Worm (Caenorhabditis elegans): Measurements from ENCODE around the gene znf-706.

The znf-706 gene

ce11 chrIV:9112019-9112418, 16.0 kb upstream of the znf-706 start (continued):
- TF ChIP-seq lin-13 (GFP tag; optimal IDR thresholded peaks at IDR 0.05), result no peak
- no peak for TF ChIP-seq nhr-237 (tag; optimal IDR thresholded peaks at IDR 0.05)
- no peak for TF ChIP-seq Y105C5A.15 (GFP tag; IDR thresholded peaks at IDR 0.05)
- no peak for TF ChIP-seq ceh-32 (tag; optimal IDR thresholded peaks at IDR 0.05; ENCODE audit: poor library complexity)
- no peak for TF ChIP-seq dmd-8 (GFP tag; IDR thresholded peaks at IDR 0.05)
- no peak for TF ChIP-seq jun-1 (tag; optimal IDR thresholded peaks at IDR 0.05)
- TF ChIP-seq rbr-2 (tag; optimal IDR thresholded peaks at IDR 0.05), result no peak
- TF ChIP-seq nhr-11 (tag; optimal IDR thresholded peaks at IDR 0.05), result no peak
- no peak for TF ChIP-seq zip-11 (GFP tag; IDR thresholded peaks at IDR 0.05)
- TF ChIP-seq zfp-2 (tag; optimal IDR thresholded peaks at IDR 0.05), result no peak
- TF ChIP-seq nhr-76 (tag; optimal IDR thresholded peaks at IDR 0.05), result no peak
- peak; percentile 70 for TF ChIP-seq dmd-6 (GFP tag; IDR thresholded peaks at IDR 0.05)
- no peak for TF ChIP-seq php-3 (GFP tag; IDR thresholded peaks at IDR 0.05)
- TF ChIP-seq dpl-1 (GFP tag; optimal IDR thresholded peaks at IDR 0.05), result peak; percentile 15
- TF ChIP-seq cey-2 (tag; optimal IDR thresholded peaks at IDR 0.05; ENCODE audit: borderline replicate concordance, insufficient read depth), result peak; percentile 64
- no peak for TF ChIP-seq R02D3.7 (tag; optimal IDR thresholded peaks at IDR 0.05)
- TF ChIP-seq T26A8.4 (GFP tag; IDR thresholded peaks at IDR 0.05), result no peak
- TF ChIP-seq mxl-2 (GFP tag; conservative IDR thresholded peaks at IDR 0.05), result no peak
- TF ChIP-seq mxl-3 (GFP tag; optimal IDR thresholded peaks at IDR 0.05), result peak; percentile 68
- TF ChIP-seq lin-39 (tag; optimal IDR thresholded peaks at IDR 0.05), result no peak
- no peak for TF ChIP-seq ces-1 (GFP tag; optimal IDR thresholded peaks at IDR 0.05)
- TF ChIP-seq duxl-1 (tag; optimal IDR thresholded peaks at IDR 0.05; ENCODE audit: poor library complexity), result no peak
- TF ChIP-seq lin-29 (GFP tag; IDR thresholded peaks at IDR 0.05), result no peak
- no peak for TF ChIP-seq lsy-2 (tag; optimal IDR thresholded peaks at IDR 0.05)

ce11 chrIV:9108631-9109030, 12.6 kb upstream of the znf-706 start, which contains the start of gene aly-1:
Gene aly-1 (plus strand): TSS chrIV:9108931.
- no peak for TF ChIP-seq zip-2 (tag; optimal IDR thresholded peaks at IDR 0.05)
- TF ChIP-seq php-3 (GFP tag; IDR thresholded peaks at IDR 0.05), result no peak

ce11 chrIV:9107464-9107863, 11.4 kb upstream of the znf-706 start:
- TF ChIP-seq ceh-44 (GFP tag; IDR thresholded peaks at IDR 0.05), result no peak
- no peak for TF ChIP-seq nhr-111 (GFP tag; optimal IDR thresholded peaks at IDR 0.05)
- no peak for TF ChIP-seq nhr-102 (tag; optimal IDR thresholded peaks at IDR 0.05)
- TF ChIP-seq gei-8 (GFP tag; optimal IDR thresholded peaks at IDR 0.05), result no peak
- no peak for TF ChIP-seq tra-1 (GFP tag; IDR thresholded peaks at IDR 0.05)
- TF ChIP-seq mxl-2 (GFP tag; conservative IDR thresholded peaks at IDR 0.05), result no peak
- no peak for TF ChIP-seq mes-2 (tag; optimal IDR thresholded peaks at IDR 0.05; ENCODE audit: poor library complexity, severe bottlenecking)
- TF ChIP-seq nhr-10 (tag; optimal IDR thresholded peaks at IDR 0.05), result no peak
- peak; percentile 60 for TF ChIP-seq mep-1 (tag; optimal IDR thresholded peaks at IDR 0.05)
- no peak for TF ChIP-seq ztf-11 (tag; optimal IDR thresholded peaks at IDR 0.05)
- TF ChIP-seq zfp-2 (tag; optimal IDR thresholded peaks at IDR 0.05), result no peak
- TF ChIP-seq dmd-8 (GFP tag; IDR thresholded peaks at IDR 0.05), result no peak
- TF ChIP-seq ceh-28 (tag; optimal IDR thresholded peaks at IDR 0.05), result peak; percentile 13
- TF ChIP-seq tag-97 (GFP tag; IDR thresholded peaks at IDR 0.05), result no peak
- TF ChIP-seq attf-4 (tag; optimal IDR thresholded peaks at IDR 0.05), result no peak
- TF ChIP-seq spr-1 (tag; optimal IDR thresholded peaks at IDR 0.05), result no peak
- no peak for TF ChIP-seq saeg-2 (GFP tag; IDR thresholded peaks at IDR 0.05)
- no peak for TF ChIP-seq ceh-32 (tag; optimal IDR thresholded peaks at IDR 0.05; ENCODE audit: poor library complexity)
- no peak for TF ChIP-seq set-16 (GFP tag; IDR thresholded peaks at IDR 0.05)
- TF ChIP-seq R02D3.7 (tag; optimal IDR thresholded peaks at IDR 0.05), result no peak
- TF ChIP-seq lin-38 (GFP tag; IDR thresholded peaks at IDR 0.05), result peak; percentile 68
- no peak for TF ChIP-seq mdl-1 (tag; optimal IDR thresholded peaks at IDR 0.05)
- no peak for TF ChIP-seq daf-12 (tag; optimal IDR thresholded peaks at IDR 0.05)
- no peak for TF ChIP-seq dmd-6 (GFP tag; IDR thresholded peaks at IDR 0.05)
- TF ChIP-seq fkh-10 (GFP tag; optimal IDR thresholded peaks at IDR 0.05), result no peak
- TF ChIP-seq dmd-9 (GFP tag; IDR thresholded peaks at IDR 0.05), result no peak
- TF ChIP-seq nhr-6 (tag; optimal IDR thresholded peaks at IDR 0.05), result peak; percentile 62
- no peak for TF ChIP-seq mdt-29 (GFP tag; IDR thresholded peaks at IDR 0.05)
- no peak for TF ChIP-seq aly-2 (tag; optimal IDR thresholded peaks at IDR 0.05)
- peak; percentile 35 for TF ChIP-seq rbr-2 (tag; optimal IDR thresholded peaks at IDR 0.05)
- no peak for TF ChIP-seq cey-2 (tag; optimal IDR thresholded peaks at IDR 0.05; ENCODE audit: borderline replicate concordance, insufficient read depth)
- no peak for TF ChIP-seq php-3 (GFP tag; IDR thresholded peaks at IDR 0.05)
